Worm (Caenorhabditis elegans) whole organism, midembryonic: ENCODE measurements around the gene mlh-1.

Experiments
- ref-1 ChIP-seq: fragments of 200-800 bp; sonication (Bioruptor generic); conservative IDR thresholded peaks from 2 replicates; pipeline ENCODE4 v1.3.6; 2022; ENCODE audit warnings: missing genetic modification reagents, missing genetic modification characterization, missing compliant biosample characterization
- tab-1 ChIP-seq: fragments of 200-800 bp; sonication (Bioruptor generic); IDR thresholded peaks from 2 replicates; pipeline ENCODE4 v1.3.6; 2022; ENCODE audit warnings: missing genetic modification characterization, missing compliant biosample characterization
- ztf-23 ChIP-seq: fragments of 200-800 bp; sonication (Bioruptor generic); IDR thresholded peaks from 2 replicates; pipeline ENCODE4 v1.3.6; 2022; ENCODE audit warnings: missing genetic modification reagents, missing genetic modification characterization, missing compliant biosample characterization

ce11 chrIII:13462965-13463783 is 51.2 kb downstream of the mlh-1 start, which contains the start of gene ant-1.1:
- TF ChIP-seq ztf-23 (GFP tag; lab: Robert Waterston, UW), result peak; percentile 85
- no peak for TF ChIP-seq tab-1 (GFP tag; lab: Robert Waterston, UW)
- TF ChIP-seq ref-1, result no peak
